Worm (Caenorhabditis elegans) whole organism, mixed stage, embryonic: ENCODE data around the gene F10E7.11.

Experiments
- M03D4.4 ChIP-seq: sonication (generic microtip); optimal IDR thresholded peaks from 2 replicates; lab custom pipeline; 2017; ENCODE audit warnings: mild to moderate bottlenecking, missing genetic modification characterization, missing compliant biosample characterization
- bed-3 ChIP-seq: fragments of 200-800 bp; sonication (Bioruptor generic); optimal IDR thresholded peaks from 3 replicates; lab custom pipeline; 2018; ENCODE audit warnings: mild to moderate bottlenecking, missing genetic modification characterization, moderate library complexity, missing compliant biosample characterization
- blmp-1 ChIP-seq: fragments of 150-350 bp; optimal IDR thresholded peaks from 2 replicates; lab custom pipeline; 2014; ENCODE audit warnings: missing biosample characterization, missing genetic modification characterization
- ceh-43 ChIP-seq: fragments of 200-800 bp; sonication (Bioruptor generic); optimal IDR thresholded peaks from 2 replicates; lab custom pipeline; 2018; ENCODE audit warnings: mild to moderate bottlenecking, missing genetic modification characterization, moderate library complexity, missing compliant biosample characterization
- ceh-83 ChIP-seq: fragments of 200-800 bp; sonication (Bioruptor generic); optimal IDR thresholded peaks from 2 replicates; lab custom pipeline; 2018; ENCODE audit warnings: mild to moderate bottlenecking, missing genetic modification characterization, missing compliant biosample characterization
- ces-1 ChIP-seq: fragments of 150-350 bp; optimal IDR thresholded peaks from 2 replicates; lab custom pipeline; 2014; ENCODE audit warnings: missing biosample characterization, missing genetic modification reagents, missing genetic modification characterization
- cnd-1 ChIP-seq: fragments of 200-800 bp; sonication (Bioruptor generic); optimal IDR thresholded peaks from 2 replicates; lab custom pipeline; 2018; ENCODE audit warnings: mild to moderate bottlenecking, missing genetic modification characterization, missing compliant biosample characterization
- drap-1 ChIP-seq: fragments of 200-800 bp; sonication (Bioruptor generic); optimal IDR thresholded peaks from 3 replicates; lab custom pipeline; 2018; ENCODE audit warnings: mild to moderate bottlenecking, missing genetic modification characterization, missing compliant biosample characterization
- elt-1 ChIP-seq: sonication (generic microtip); optimal IDR thresholded peaks from 2 replicates; lab custom pipeline; 2017; ENCODE audit warnings: missing genetic modification characterization, mild to moderate bottlenecking, missing compliant biosample characterization, antibody characterized with exemption, moderate library complexity, borderline replicate concordance; ENCODE audit not compliant: insufficient read depth
- elt-3 ChIP-seq: fragments of 150-350 bp; optimal IDR thresholded peaks from 2 replicates; lab custom pipeline; 2014; ENCODE audit warnings: missing biosample characterization, missing genetic modification characterization
- flh-1 ChIP-seq: fragments of 200-800 bp; sonication (Bioruptor generic); optimal IDR thresholded peaks from 2 replicates; lab custom pipeline; 2018; ENCODE audit warnings: mild to moderate bottlenecking, missing genetic modification characterization, moderate library complexity, missing compliant biosample characterization
- ham-2 ChIP-seq: fragments of 200-800 bp; sonication (Bioruptor generic); optimal IDR thresholded peaks from 2 replicates; lab custom pipeline; 2018; ENCODE audit warnings: mild to moderate bottlenecking, missing genetic modification characterization, missing compliant biosample characterization
- hlh-1 ChIP-seq: fragments of 150-350 bp; optimal IDR thresholded peaks from 2 replicates; lab custom pipeline; 2014; ENCODE audit warnings: missing biosample characterization, missing genetic modification reagents, missing genetic modification characterization
- lin-32 ChIP-seq: fragments of 200-800 bp; sonication (Bioruptor generic); optimal IDR thresholded peaks from 2 replicates; lab custom pipeline; 2018; ENCODE audit warnings: mild to moderate bottlenecking, missing genetic modification characterization, missing compliant biosample characterization
- lsy-2 ChIP-seq: fragments of 150-350 bp; optimal IDR thresholded peaks from 2 replicates; lab custom pipeline; 2014; ENCODE audit warnings: missing biosample characterization, missing genetic modification characterization
- mab-5 ChIP-seq: fragments of 150-350 bp; optimal IDR thresholded peaks from 2 replicates; lab custom pipeline; 2014; ENCODE audit warnings: missing biosample characterization, missing genetic modification characterization
- mep-1 ChIP-seq: fragments of 150-350 bp; optimal IDR thresholded peaks from 2 replicates; lab custom pipeline; 2017; ENCODE audit warnings: missing biosample characterization, missing genetic modification reagents, missing genetic modification characterization, inconsistent platforms
- mls-2 ChIP-seq: sonication (generic microtip); optimal IDR thresholded peaks from 2 replicates; lab custom pipeline; 2016; ENCODE audit warnings: mild to moderate bottlenecking, missing genetic modification characterization, moderate library complexity, missing compliant biosample characterization
- nhr-12 ChIP-seq: fragments of 150-350 bp; optimal IDR thresholded peaks from 2 replicates; lab custom pipeline; 2014; ENCODE audit warnings: missing biosample characterization, missing genetic modification characterization
- nhr-2 ChIP-seq: fragments of 150-350 bp; optimal IDR thresholded peaks from 2 replicates; lab custom pipeline; 2014; ENCODE audit warnings: missing biosample characterization, missing genetic modification characterization
- nhr-237 ChIP-seq: fragments of 150-350 bp; optimal IDR thresholded peaks from 2 replicates; lab custom pipeline; 2014; ENCODE audit warnings: missing biosample characterization, missing genetic modification characterization
- nhr-28 ChIP-seq: fragments of 150-350 bp; optimal IDR thresholded peaks from 2 replicates; lab custom pipeline; 2014; ENCODE audit warnings: missing biosample characterization, missing genetic modification characterization
- nhr-76 ChIP-seq: sonication (generic microtip); optimal IDR thresholded peaks from 2 replicates; lab custom pipeline; 2017; ENCODE audit warnings: missing biosample characterization, missing genetic modification characterization
- pha-4 ChIP-seq: fragments of 150-350 bp; optimal IDR thresholded peaks from 2 replicates; lab custom pipeline; 2018; ENCODE audit warnings: missing biosample characterization, missing genetic modification reagents, missing genetic modification characterization
- sem-2 ChIP-seq: fragments of 200-800 bp; sonication (Bioruptor generic); optimal IDR thresholded peaks from 2 replicates; lab custom pipeline; 2018; ENCODE audit warnings: mild to moderate bottlenecking, missing genetic modification characterization, missing compliant biosample characterization
- snpc-4 ChIP-seq: fragments of 150-350 bp; optimal IDR thresholded peaks from 2 replicates; lab custom pipeline; 2014; ENCODE audit warnings: missing biosample characterization, missing genetic modification characterization
- sptf-1 ChIP-seq: sonication (generic microtip); optimal IDR thresholded peaks from 2 replicates; lab custom pipeline; 2017; ENCODE audit warnings: mild to moderate bottlenecking, missing genetic modification characterization, moderate library complexity, missing compliant biosample characterization
- tbx-8 ChIP-seq: fragments of 200-800 bp; sonication (Bioruptor generic); optimal IDR thresholded peaks from 2 replicates; lab custom pipeline; 2018; ENCODE audit warnings: mild to moderate bottlenecking, missing genetic modification characterization, moderate library complexity, missing compliant biosample characterization
- unc-120 ChIP-seq: sonication (generic microtip); optimal IDR thresholded peaks from 2 replicates; lab custom pipeline; 2017; ENCODE audit warnings: missing genetic modification characterization, missing compliant biosample characterization; ENCODE audit not compliant: poor library complexity, severe bottlenecking
- unc-39 ChIP-seq: fragments of 150-350 bp; optimal IDR thresholded peaks from 2 replicates; lab custom pipeline; 2014; ENCODE audit warnings: missing biosample characterization, missing genetic modification characterization
- zip-8 ChIP-seq: fragments of 150-350 bp; optimal IDR thresholded peaks from 2 replicates; lab custom pipeline; 2014; ENCODE audit warnings: missing biosample characterization, missing genetic modification characterization
- ztf-11 ChIP-seq: fragments of 150-350 bp; optimal IDR thresholded peaks from 2 replicates; lab custom pipeline; 2014; ENCODE audit warnings: missing biosample characterization, missing genetic modification characterization

F10E7.11 gene

ce11 chrII:7161512-7161911 is 38.8 kb upstream of the F10E7.11 start, which contains the start of gene C27H5.12:
Gene C27H5.12 (minus strand): TSS chrII:7161612.
- TF ChIP-seq mab-5 (tag; lab: Kevin White, UChicago) (no peak), bed-3 (GFP tag; lab: Kevin White, UChicago) (no peak), elt-3 (tag; lab: Kevin White, UChicago) (no peak), pha-4 (tag; lab: Kevin White, UChicago) (no peak)

ce11 chrII:7157415-7157814 is 34.7 kb upstream of the F10E7.11 start:
- no peak for TF ChIP-seq blmp-1
- no peak for TF ChIP-seq ztf-11 (tag; lab: Kevin White, UChicago)
- no peak for TF ChIP-seq sptf-1 (tag; lab: Kevin White, UChicago)
- TF ChIP-seq sem-2 (GFP tag; lab: Kevin White, UChicago) = no peak
- TF ChIP-seq ceh-83 (GFP tag; lab: Kevin White, UChicago) = no peak
- no peak for TF ChIP-seq zip-8
- TF ChIP-seq nhr-2 (tag; lab: Kevin White, UChicago) = no peak
- no peak for TF ChIP-seq elt-1
- TF ChIP-seq nhr-237 (tag; lab: Kevin White, UChicago) = no peak
- no peak for TF ChIP-seq unc-120 (tag; lab: Kevin White, UChicago)
- TF ChIP-seq ceh-43 (GFP tag; lab: Kevin White, UChicago) = no peak
- no peak for TF ChIP-seq cnd-1 (tag; lab: Kevin White, UChicago)

- TF ChIP-seq unc-39 (tag; lab: Kevin White, UChicago) (no peak), tbx-8 (GFP tag; lab: Kevin White, UChicago) (no peak), ceh-43 (GFP tag; lab: Kevin White, UChicago) (no peak), blmp-1 (no peak), hlh-1 (peak; percentile 31)
- TF ChIP-seq, all 35 proteins: peak for 1
Measured at ce11 chrII:7155392-7155791, 32.7 kb upstream of the F10E7.11 start, which contains the start of gene C27H5.2. Gene C27H5.2 (plus strand): TSS chrII:7155581.

- TF ChIP-seq snpc-4 (tag; lab: Kevin White, UChicago) = no peak
- no peak for TF ChIP-seq ceh-83 (GFP tag; lab: Kevin White, UChicago)
- TF ChIP-seq elt-1 = no peak
- TF ChIP-seq mls-2 (tag; lab: Kevin White, UChicago) = no peak
- no peak for TF ChIP-seq sem-2 (GFP tag; lab: Kevin White, UChicago)
- no peak for TF ChIP-seq flh-1 (GFP tag; lab: Kevin White, UChicago)
- TF ChIP-seq lin-32 (GFP tag; lab: Kevin White, UChicago) = no peak
- no peak for TF ChIP-seq ceh-43 (GFP tag; lab: Kevin White, UChicago)
- no peak for TF ChIP-seq nhr-237 (tag; lab: Kevin White, UChicago)
- TF ChIP-seq sptf-1 (tag; lab: Kevin White, UChicago) = no peak
- no peak for TF ChIP-seq nhr-76 (tag; lab: Kevin White, UChicago)
- TF ChIP-seq M03D4.4 (tag; lab: Kevin White, UChicago) = no peak
- TF ChIP-seq mab-5 (tag; lab: Kevin White, UChicago) = no peak
- no peak for TF ChIP-seq hlh-1
- TF ChIP-seq elt-3 (tag; lab: Kevin White, UChicago) = no peak
- no peak for TF ChIP-seq nhr-28 (tag; lab: Kevin White, UChicago)
- no peak for TF ChIP-seq blmp-1
- TF ChIP-seq mep-1 (tag; lab: Kevin White, UChicago) = no peak
- no peak for TF ChIP-seq drap-1 (GFP tag; lab: Kevin White, UChicago)
Measured at ce11 chrII:7154711-7155110, 32.0 kb upstream of the F10E7.11 start.

ce11 chrII:7153095-7153494 is 30.4 kb upstream of the F10E7.11 start:
- peak; percentile 1 for TF ChIP-seq sptf-1 (tag; lab: Kevin White, UChicago)
- TF ChIP-seq, all 35 proteins: peak for 1; not testable (repeated sequence) for 34

ce11 chrII:7151969-7152631 is 29.4 kb upstream of the F10E7.11 start, which contains the start of gene fust-1:
Gene fust-1 (plus strand): TSS chrII:7152581.
- peak; percentile 32 for TF ChIP-seq blmp-1
- peak; percentile 32 for TF ChIP-seq ztf-11 (tag; lab: Kevin White, UChicago)
- peak; percentile 42 for TF ChIP-seq ceh-83 (GFP tag; lab: Kevin White, UChicago)
- TF ChIP-seq cnd-1 (tag; lab: Kevin White, UChicago) = peak; percentile 71
- TF ChIP-seq mab-5 (tag; lab: Kevin White, UChicago) = no peak
- TF ChIP-seq drap-1 (GFP tag; lab: Kevin White, UChicago) = peak; percentile 75
- no peak for TF ChIP-seq unc-39 (tag; lab: Kevin White, UChicago)
- no peak for TF ChIP-seq ham-2 (GFP tag; lab: Kevin White, UChicago)
- no peak for TF ChIP-seq elt-1
- TF ChIP-seq nhr-76 (tag; lab: Kevin White, UChicago) = no peak
- no peak for TF ChIP-seq snpc-4 (tag; lab: Kevin White, UChicago)
- peak; percentile 68 for TF ChIP-seq ceh-43 (GFP tag; lab: Kevin White, UChicago)
- peak; percentile 98 for TF ChIP-seq mep-1 (tag; lab: Kevin White, UChicago)
- TF ChIP-seq unc-120 (tag; lab: Kevin White, UChicago) = peak; percentile 37
- peak; percentile 92 for TF ChIP-seq nhr-237 (tag; lab: Kevin White, UChicago)
- peak; percentile 93 for TF ChIP-seq lsy-2 (tag; lab: Kevin White, UChicago)
- TF ChIP-seq lin-32 (GFP tag; lab: Kevin White, UChicago) = peak; percentile 20
- TF ChIP-seq nhr-12 = peak; percentile 36
- peak; percentile 74 for TF ChIP-seq M03D4.4 (tag; lab: Kevin White, UChicago)
- peak; percentile 87 for TF ChIP-seq sptf-1 (tag; lab: Kevin White, UChicago)
- no peak for TF ChIP-seq flh-1 (GFP tag; lab: Kevin White, UChicago)
- TF ChIP-seq bed-3 (GFP tag; lab: Kevin White, UChicago) = peak; percentile 32
- TF ChIP-seq mls-2 (tag; lab: Kevin White, UChicago) = peak; percentile 82
- TF ChIP-seq pha-4 (tag; lab: Kevin White, UChicago) = peak; percentile 97
- peak; percentile 43 for TF ChIP-seq hlh-1
- peak; percentile 31 for TF ChIP-seq elt-3 (tag; lab: Kevin White, UChicago)
- TF ChIP-seq nhr-28 (tag; lab: Kevin White, UChicago) = no peak
- peak; percentile 74 for TF ChIP-seq ces-1 (GFP tag; lab: Kevin White, UChicago)
- TF ChIP-seq tbx-8 (GFP tag; lab: Kevin White, UChicago) = peak; percentile 19
- TF ChIP-seq sem-2 (GFP tag; lab: Kevin White, UChicago) = peak; percentile 52
